Worm (Caenorhabditis elegans) whole organism, midembryonic: Measurements from ENCODE around the gene F02A9.7.

Experiments
- T22C8.4 ChIP-seq: fragments of 200-800 bp; sonication (Bioruptor generic); IDR thresholded peaks from 2 replicates; pipeline ENCODE4 v1.3.6; 2022; ENCODE audit warnings: missing genetic modification characterization, missing compliant biosample characterization
- cog-1 ChIP-seq: sonication (generic microtip); optimal IDR thresholded peaks from 2 replicates; lab custom pipeline; 2016; ENCODE audit warnings: missing genetic modification characterization, missing compliant biosample characterization
- flt-1 ChIP-seq: fragments of 200-800 bp; sonication (Bioruptor generic); IDR thresholded peaks from 2 replicates; pipeline ENCODE4 v1.3.6; 2022; ENCODE audit warnings: missing genetic modification characterization, missing compliant biosample characterization
- klf-2 ChIP-seq: fragments of 200-800 bp; sonication (Bioruptor generic); conservative IDR thresholded peaks from 2 replicates; pipeline ENCODE4 v1.3.6; 2022; ENCODE audit warnings: missing genetic modification reagents, missing genetic modification characterization, missing compliant biosample characterization
- med-1 ChIP-seq: sonication (generic microtip); optimal IDR thresholded peaks from 2 replicates; lab custom pipeline; 2017; ENCODE audit warnings: missing genetic modification characterization, mild to moderate bottlenecking, missing compliant biosample characterization, antibody characterized with exemption, missing genetic modification reagents; ENCODE audit not compliant: insufficient read depth
- ref-1 ChIP-seq: fragments of 200-800 bp; sonication (Bioruptor generic); conservative IDR thresholded peaks from 2 replicates; pipeline ENCODE4 v1.3.6; 2022; ENCODE audit warnings: missing genetic modification reagents, missing genetic modification characterization, missing compliant biosample characterization
- tab-1 ChIP-seq: fragments of 200-800 bp; sonication (Bioruptor generic); IDR thresholded peaks from 2 replicates; pipeline ENCODE4 v1.3.6; 2022; ENCODE audit warnings: missing genetic modification characterization, missing compliant biosample characterization
- ztf-23 ChIP-seq: fragments of 200-800 bp; sonication (Bioruptor generic); IDR thresholded peaks from 2 replicates; pipeline ENCODE4 v1.3.6; 2022; ENCODE audit warnings: missing genetic modification reagents, missing genetic modification characterization, missing compliant biosample characterization
- ztf-29 ChIP-seq: fragments of 200-800 bp; sonication (Bioruptor generic); IDR thresholded peaks from 2 replicates; pipeline ENCODE4 v1.3.6; 2022; ENCODE audit warnings: missing genetic modification reagents, missing genetic modification characterization, missing compliant biosample characterization

F02A9.7 gene

ce11 chrIII:9035037-9035436 is 40.4 kb downstream of the F02A9.7 start:
- no peak for TF ChIP-seq ztf-23 (GFP tag; lab: Robert Waterston, UW)
- no peak for TF ChIP-seq ref-1 (GFP tag; lab: Robert Waterston, UW)
- no peak for TF ChIP-seq med-1 (GFP tag; lab: Kevin White, UChicago)
- TF ChIP-seq flt-1 (GFP tag; lab: Robert Waterston, UW), result no peak
- TF ChIP-seq klf-2 (GFP tag; lab: Robert Waterston, UW), result no peak
- TF ChIP-seq tab-1, result no peak
- no peak for TF ChIP-seq ztf-29 (GFP tag; lab: Robert Waterston, UW)
- TF ChIP-seq cog-1, result no peak
- no peak for TF ChIP-seq T22C8.4 (GFP tag; lab: Robert Waterston, UW)

- TF ChIP-seq T22C8.4 (GFP tag; lab: Robert Waterston, UW), result no peak
- no peak for TF ChIP-seq med-1 (GFP tag; lab: Kevin White, UChicago)
- no peak for TF ChIP-seq tab-1
- no peak for TF ChIP-seq flt-1 (GFP tag; lab: Robert Waterston, UW)
These were observed 41.3 kb downstream of the F02A9.7 start for ce11 chrIII:9034133-9034532.

ce11 chrIII:9030818-9031217 is 44.6 kb downstream of the F02A9.7 start:
- no peak for TF ChIP-seq ztf-23 (GFP tag; lab: Robert Waterston, UW)
- no peak for TF ChIP-seq flt-1 (GFP tag; lab: Robert Waterston, UW)
- TF ChIP-seq tab-1, result no peak
- no peak for TF ChIP-seq T22C8.4 (GFP tag; lab: Robert Waterston, UW)
- TF ChIP-seq cog-1, result no peak
- TF ChIP-seq ref-1 (GFP tag; lab: Robert Waterston, UW), result no peak
- TF ChIP-seq med-1 (GFP tag; lab: Kevin White, UChicago), result no peak
- TF ChIP-seq ztf-29 (GFP tag; lab: Robert Waterston, UW), result no peak

ce11 chrIII:9026951-9027350 is 48.5 kb downstream of the F02A9.7 start, which contains the start of gene F59B2.13:
Gene F59B2.13 (minus strand): TSS chrIII:9027051.
- TF ChIP-seq cog-1, result no peak
- TF ChIP-seq ref-1 (GFP tag; lab: Robert Waterston, UW), result no peak
- TF ChIP-seq klf-2 (GFP tag; lab: Robert Waterston, UW), result no peak
- no peak for TF ChIP-seq med-1 (GFP tag; lab: Kevin White, UChicago)
- no peak for TF ChIP-seq T22C8.4 (GFP tag; lab: Robert Waterston, UW)
- no peak for TF ChIP-seq ztf-29 (GFP tag; lab: Robert Waterston, UW)
- no peak for TF ChIP-seq flt-1 (GFP tag; lab: Robert Waterston, UW)
